Fruit fly (Drosophila melanogaster): ENCODE data around the gene Sfp26Ac.

Sfp26Ac gene

DNA sequence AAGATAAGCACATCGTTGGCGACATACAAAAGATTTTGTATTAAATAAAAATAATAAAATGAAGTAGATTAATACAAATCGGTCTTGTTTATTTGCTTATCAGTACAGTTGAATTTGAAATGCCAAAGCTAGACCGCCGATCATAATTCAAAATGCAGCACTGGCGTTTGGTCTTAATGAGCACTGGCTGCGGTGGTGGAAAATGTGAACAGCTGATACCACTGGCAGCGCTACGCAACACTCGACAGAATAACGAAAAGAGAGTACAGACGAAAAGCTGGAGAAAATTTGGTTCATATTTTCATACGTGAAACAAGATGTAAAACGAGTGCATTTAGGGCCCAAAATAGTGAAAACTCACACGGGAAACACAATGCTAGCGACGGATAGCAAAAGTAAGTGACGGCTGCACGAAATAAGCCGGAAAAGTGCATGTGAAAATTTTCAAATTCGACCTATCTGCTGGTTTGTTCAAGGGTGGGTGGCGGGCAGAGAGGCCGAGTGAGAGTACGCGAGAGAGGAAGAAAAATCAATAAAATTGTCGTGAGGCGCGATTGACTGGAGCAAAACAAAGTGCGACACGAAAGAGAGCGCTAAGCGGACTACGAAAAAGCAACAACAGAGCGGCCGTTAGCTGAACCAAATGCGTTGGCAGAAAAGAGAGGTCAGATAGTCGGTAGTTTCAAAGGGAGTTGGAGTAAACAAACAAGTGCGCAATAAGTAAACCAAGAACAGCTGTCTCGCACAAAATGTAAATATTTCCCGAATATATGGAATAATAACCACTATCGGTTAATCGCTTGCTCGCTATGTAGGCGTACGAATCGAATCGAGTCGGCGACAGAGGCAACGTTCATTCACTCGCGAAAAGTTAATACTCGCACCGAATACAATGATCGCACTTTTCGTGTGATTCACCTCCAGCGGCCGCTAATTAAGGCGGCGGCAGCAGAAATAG, 22.6 kb upstream of the Sfp26Ac start, which contains the start of gene bchs (continued):
- TF ChIP-seq CG10565 (GFP tag; optimal IDR thresholded peaks at IDR 0.05) = peak; percentile 39
- TF ChIP-seq CG12071 (GFP tag; optimal IDR thresholded peaks at IDR 0.05) = peak; percentile 97
- peak; percentile 44; the same call in 2 of the 3 replicates for TF ChIP-seq Opbp (GFP tag; IDR thresholded peaks at IDR 0.05; ENCODE audit: partially characterized antibody)
- no peak; the same call in 1 of the 2 replicates for TF ChIP-seq Ravus (GFP tag; IDR thresholded peaks at IDR 0.05)
- no peak; the same call in 2 of the 3 replicates for TF ChIP-seq zen2 (GFP tag; IDR thresholded peaks at IDR 0.05; ENCODE audit: partially characterized antibody)
- peak; percentile 66 for TF ChIP-seq CG4730 (GFP tag; IDR thresholded peaks at IDR 0.05)
- peak; percentile 98 for TF ChIP-seq lab (GFP tag; optimal IDR thresholded peaks at IDR 0.05)

DNA sequence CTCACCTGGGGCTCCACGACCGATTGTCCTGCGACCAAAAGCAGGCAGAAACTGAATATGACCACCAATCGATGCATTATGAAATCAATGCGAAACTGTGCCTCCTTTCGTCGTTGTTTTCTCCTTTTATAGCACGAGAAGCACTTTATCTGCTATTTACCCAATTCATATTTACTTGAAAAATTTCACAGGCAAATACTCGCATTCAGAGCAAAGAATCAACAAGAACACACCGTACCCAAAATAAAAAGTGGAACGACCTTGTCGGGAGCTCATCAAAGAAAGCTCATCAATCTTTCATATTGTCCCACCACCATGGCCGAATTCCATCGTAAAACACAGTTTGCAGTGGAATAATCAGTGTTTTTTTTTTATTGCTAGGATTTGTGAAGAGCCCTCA, 20.0 kb upstream of the Sfp26Ac start, which contains the start of gene CG9021:
TSS of gene CG9021 (minus strand) at position 105 of the 400 bp plus-strand sequence.
- TF ChIP-seq Hey (tag; optimal IDR thresholded peaks at IDR 0.05) = no peak
- no peak for TF ChIP-seq Ets97D (GFP tag; optimal IDR thresholded peaks at IDR 0.05)
- TF ChIP-seq bcd (GFP tag; optimal IDR thresholded peaks at IDR 0.05) = no peak
- no peak for TF ChIP-seq CG10267 (tag; optimal IDR thresholded peaks at IDR 0.05)
- TF ChIP-seq chm (GFP tag; IDR thresholded peaks at IDR 0.05) = peak; percentile 38; the same call in 1 of the 2 replicates
- TF ChIP-seq chinmo (GFP tag; IDR thresholded peaks at IDR 0.05; ENCODE audit: partially characterized antibody) = no peak
- TF ChIP-seq CG15696 (tag; optimal IDR thresholded peaks at IDR 0.05) = peak; percentile 10
- no peak for TF ChIP-seq CG13287 (GFP tag; IDR thresholded peaks at IDR 0.05; ENCODE audit: partially characterized antibody)
- no peak for TF ChIP-seq ssp (GFP tag; IDR thresholded peaks at IDR 0.05)
- no peak for TF ChIP-seq Dip2 (GFP tag; IDR thresholded peaks at IDR 0.05)
- TF ChIP-seq CG2202 (tag; optimal IDR thresholded peaks at IDR 0.05) = no peak
- no peak for TF ChIP-seq BEAF-32 (GFP tag; optimal IDR thresholded peaks at IDR 0.05)
- TF ChIP-seq Ptx1 (GFP tag; IDR thresholded peaks at IDR 0.05) = no peak
- TF ChIP-seq Opbp (GFP tag; IDR thresholded peaks at IDR 0.05; ENCODE audit: partially characterized antibody) = no peak
- peak; percentile 10; the same call in 1 of the 3 replicates for TF ChIP-seq dysf (GFP tag; IDR thresholded peaks at IDR 0.05)
- peak; percentile 58 for TF ChIP-seq sens (GFP tag)
- TF ChIP-seq CG17328 (GFP tag; IDR thresholded peaks at IDR 0.05) = no peak
- no peak for TF ChIP-seq eve (GFP tag; optimal IDR thresholded peaks at IDR 0.05)
- peak; percentile 22; the same call in 1 of the 2 replicates for TF ChIP-seq Xrp1 (GFP tag; IDR thresholded peaks at IDR 0.05)

DNA sequence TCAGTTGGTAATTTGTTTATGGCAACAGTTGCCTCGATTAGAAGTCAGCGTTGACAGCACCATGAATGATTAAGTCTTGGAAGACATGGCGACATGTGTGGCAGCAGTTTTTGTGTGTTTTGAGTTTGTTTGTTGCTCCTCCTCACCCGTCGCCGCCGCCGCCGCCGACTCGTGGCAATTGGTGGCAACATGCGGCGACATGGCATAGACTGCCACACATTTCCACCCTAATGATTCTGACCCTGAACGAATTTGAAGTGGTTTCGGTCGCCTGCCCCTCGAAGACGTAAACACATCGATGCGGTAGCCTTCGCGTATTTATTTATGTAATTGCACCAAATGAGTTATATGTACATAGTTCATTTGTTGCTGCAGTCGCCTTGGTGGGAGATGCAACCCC, 18.3 kb upstream of the Sfp26Ac start:
- peak; percentile 80 for TF ChIP-seq pros (GFP tag; optimal IDR thresholded peaks at IDR 0.05)
- TF ChIP-seq org-1 (GFP tag; optimal IDR thresholded peaks at IDR 0.05) = peak; percentile 1
- no peak for TF ChIP-seq tup (GFP tag; optimal IDR thresholded peaks at IDR 0.05)
- no peak for TF ChIP-seq CG5953 (GFP tag; IDR thresholded peaks at IDR 0.05)
- TF ChIP-seq Dp (GFP tag; optimal IDR thresholded peaks at IDR 0.05) = no peak
- TF ChIP-seq toy (GFP tag; IDR thresholded peaks at IDR 0.05) = no peak
- no peak for TF ChIP-seq lilli (GFP tag; optimal IDR thresholded peaks at IDR 0.05)
- TF ChIP-seq CG11504 (tag; optimal IDR thresholded peaks at IDR 0.05) = no peak
- TF ChIP-seq Neu2 (GFP tag; optimal IDR thresholded peaks at IDR 0.05; ENCODE audit: borderline replicate concordance) = peak; percentile 25
- TF ChIP-seq luna (GFP tag; optimal IDR thresholded peaks at IDR 0.05) = no peak
- peak in 1 of 2 experiments; percentile 38 for TF ChIP-seq Pdp1 (GFP tag; optimal IDR thresholded peaks at IDR 0.05)
- TF ChIP-seq Med (GFP tag) = peak; percentile 27
- TF ChIP-seq CG2199 (GFP tag; IDR thresholded peaks at IDR 0.05) = 0 out of 3 replicates have a peak, but pooled peaks have one; percentile 18
- peak; percentile 85 for TF ChIP-seq twi (tag; optimal IDR thresholded peaks at IDR 0.05)
- no peak for TF ChIP-seq CG5180 (GFP tag; optimal IDR thresholded peaks at IDR 0.05)
- no peak for TF ChIP-seq CG3838 (GFP tag; optimal IDR thresholded peaks at IDR 0.05)
- no peak for TF ChIP-seq Side (GFP tag; optimal IDR thresholded peaks at IDR 0.05)
- peak; percentile 17 for TF ChIP-seq Kr (GFP tag; optimal IDR thresholded peaks at IDR 0.05)
- TF ChIP-seq CG8944 (GFP tag; optimal IDR thresholded peaks at IDR 0.05) = no peak
- TF ChIP-seq tll (GFP tag; optimal IDR thresholded peaks at IDR 0.05) = peak in 1 of 2 experiments; percentile 41
- no peak for TF ChIP-seq CG31224 (GFP tag; IDR thresholded peaks at IDR 0.05)
